Worm (Caenorhabditis elegans): Measurements from ENCODE around the gene his-7.

The his-7 gene

ce11 chrV:8500348-8500747 lies 32.8 kb upstream of the his-7 start (continued):
- peak; percentile 38 for TF ChIP-seq lsy-2 (tag; optimal IDR thresholded peaks at IDR 0.05)
- no peak for TF ChIP-seq snpc-4 (tag; optimal IDR thresholded peaks at IDR 0.05)
- TF ChIP-seq elt-3 (tag; optimal IDR thresholded peaks at IDR 0.05), result peak; percentile 92
- peak; percentile 98 for TF ChIP-seq tbx-8 (GFP tag; optimal IDR thresholded peaks at IDR 0.05)
- peak; percentile 88 for TF ChIP-seq nhr-76 (tag; optimal IDR thresholded peaks at IDR 0.05)
- peak; percentile 73 for TF ChIP-seq ces-1 (GFP tag; optimal IDR thresholded peaks at IDR 0.05)
- TF ChIP-seq bed-3 (GFP tag; optimal IDR thresholded peaks at IDR 0.05), result peak; percentile 97

ce11 chrV:8507324-8507723 lies 25.9 kb upstream of the his-7 start, which contains the start of gene ZK994.6:
Gene ZK994.6 (minus strand): TSS chrV:8507424.
- TF ChIP-seq ces-1 (GFP tag; optimal IDR thresholded peaks at IDR 0.05) (peak; percentile 37), ceh-39 (tag; optimal IDR thresholded peaks at IDR 0.05) (no peak), nhr-2 (tag; optimal IDR thresholded peaks at IDR 0.05) (no peak)

- TF ChIP-seq ceh-39 (tag; optimal IDR thresholded peaks at IDR 0.05), result no peak
- TF ChIP-seq lin-13 (tag; optimal IDR thresholded peaks at IDR 0.05), result no peak
- no peak for TF ChIP-seq ces-1 (GFP tag; optimal IDR thresholded peaks at IDR 0.05)
- TF ChIP-seq ztf-11 (tag; optimal IDR thresholded peaks at IDR 0.05), result no peak
- TF ChIP-seq cnd-1 (tag; optimal IDR thresholded peaks at IDR 0.05), result no peak
- TF ChIP-seq mab-5 (tag; optimal IDR thresholded peaks at IDR 0.05), result no peak
- no peak for TF ChIP-seq nhr-12 (tag; optimal IDR thresholded peaks at IDR 0.05)
- no peak for TF ChIP-seq ham-2 (GFP tag; optimal IDR thresholded peaks at IDR 0.05)
- TF ChIP-seq drap-1 (GFP tag; optimal IDR thresholded peaks at IDR 0.05), result no peak
- no peak for TF ChIP-seq nhr-28 (tag; optimal IDR thresholded peaks at IDR 0.05)
- no peak for TF ChIP-seq ceh-43 (GFP tag; optimal IDR thresholded peaks at IDR 0.05)
- TF ChIP-seq ceh-83 (GFP tag; optimal IDR thresholded peaks at IDR 0.05), result no peak
- no peak for TF ChIP-seq M03D4.4 (tag; optimal IDR thresholded peaks at IDR 0.05)
- no peak for TF ChIP-seq elt-1 (tag; optimal IDR thresholded peaks at IDR 0.05; ENCODE audit: borderline replicate concordance, insufficient read depth)
- TF ChIP-seq sem-2 (GFP tag; optimal IDR thresholded peaks at IDR 0.05), result no peak
- TF ChIP-seq hlh-1 (tag; optimal IDR thresholded peaks at IDR 0.05), result no peak
- no peak for TF ChIP-seq zip-8 (tag; optimal IDR thresholded peaks at IDR 0.05)
Measured at ce11 chrV:8513361-8513760, 19.8 kb upstream of the his-7 start, which contains the start of gene F45F2.9. Gene F45F2.9 (minus strand): TSS chrV:8513461.

ce11 chrV:8516426-8516825 lies 16.8 kb upstream of the his-7 start:
- TF ChIP-seq ces-1 (GFP tag; optimal IDR thresholded peaks at IDR 0.05) (no peak), unc-62 (GFP tag; optimal IDR thresholded peaks at IDR 0.05) (no peak), nhr-12 (tag; optimal IDR thresholded peaks at IDR 0.05) (no peak), cnd-1 (tag; optimal IDR thresholded peaks at IDR 0.05) (no peak), pha-4 (tag; optimal IDR thresholded peaks at IDR 0.05) (no peak), lin-32 (GFP tag; optimal IDR thresholded peaks at IDR 0.05) (no peak), elt-1 (tag; optimal IDR thresholded peaks at IDR 0.05; ENCODE audit: borderline replicate concordance, insufficient read depth) (no peak), unc-120 (tag; optimal IDR thresholded peaks at IDR 0.05; ENCODE audit: poor library complexity, severe bottlenecking) (no peak), hlh-1 (tag; optimal IDR thresholded peaks at IDR 0.05) (no peak), nhr-76 (tag; optimal IDR thresholded peaks at IDR 0.05) (no peak), sem-2 (GFP tag; optimal IDR thresholded peaks at IDR 0.05) (no peak), drap-1 (GFP tag; optimal IDR thresholded peaks at IDR 0.05) (no peak), zip-8 (tag; optimal IDR thresholded peaks at IDR 0.05) (no peak)

- TF ChIP-seq blmp-1 (tag; optimal IDR thresholded peaks at IDR 0.05), result no peak
- no peak for TF ChIP-seq ceh-39 (tag; optimal IDR thresholded peaks at IDR 0.05)
- TF ChIP-seq ceh-83 (GFP tag; optimal IDR thresholded peaks at IDR 0.05), result no peak
Measured at ce11 chrV:8517711-8518110, 15.5 kb upstream of the his-7 start.

ce11 chrV:8518283-8518682 lies 14.9 kb upstream of the his-7 start:
- TF ChIP-seq cnd-1 (tag; optimal IDR thresholded peaks at IDR 0.05) (no peak), blmp-1 (tag; optimal IDR thresholded peaks at IDR 0.05) (no peak), M03D4.4 (tag; optimal IDR thresholded peaks at IDR 0.05) (no peak), ceh-39 (tag; optimal IDR thresholded peaks at IDR 0.05) (no peak), pha-4 (tag; optimal IDR thresholded peaks at IDR 0.05) (no peak), nhr-12 (tag; optimal IDR thresholded peaks at IDR 0.05) (no peak), elt-1 (tag; optimal IDR thresholded peaks at IDR 0.05; ENCODE audit: borderline replicate concordance, insufficient read depth) (no peak), ceh-83 (GFP tag; optimal IDR thresholded peaks at IDR 0.05) (no peak), elt-3 (tag; optimal IDR thresholded peaks at IDR 0.05) (no peak), ham-2 (GFP tag; optimal IDR thresholded peaks at IDR 0.05) (no peak), nhr-2 (tag; optimal IDR thresholded peaks at IDR 0.05) (no peak), mep-1 (tag; optimal IDR thresholded peaks at IDR 0.05) (no peak), sptf-1 (tag; optimal IDR thresholded peaks at IDR 0.05) (no peak), lin-13 (tag; optimal IDR thresholded peaks at IDR 0.05) (no peak), lin-32 (GFP tag; optimal IDR thresholded peaks at IDR 0.05) (no peak), unc-39 (tag; optimal IDR thresholded peaks at IDR 0.05) (no peak), unc-120 (tag; optimal IDR thresholded peaks at IDR 0.05; ENCODE audit: poor library complexity, severe bottlenecking) (no peak)
